Fruit fly (Drosophila melanogaster) whole organism, wandering third instar larva: ENCODE measurements around the gene mmy.

Source experiments
- Abd-B ChIP-seq: fragments of >200 bp; optimal IDR thresholded peaks from 2 replicates; lab custom pipeline; 2017; ENCODE audit warnings: missing biosample characterization, missing genetic modification characterization
- CG32264 ChIP-seq: fragments of 200-800 bp; sonication (Bioruptor generic); optimal IDR thresholded peaks from 2 replicates; lab custom pipeline; 2016; ENCODE audit warnings: missing biosample characterization, missing genetic modification characterization
- CG9705 ChIP-seq: fragments of 200-800 bp; sonication (Bioruptor generic); optimal IDR thresholded peaks from 2 replicates; lab custom pipeline; 2018; ENCODE audit warnings: missing biosample characterization, mild to moderate bottlenecking, missing genetic modification characterization
- CrebA ChIP-seq: fragments of 200-800 bp; sonication (Bioruptor generic); optimal IDR thresholded peaks from 2 replicates; lab custom pipeline; 2016; ENCODE audit warnings: missing biosample characterization, mild to moderate bottlenecking, missing genetic modification characterization, borderline replicate concordance
- Dfd ChIP-seq: fragments of >200 bp; optimal IDR thresholded peaks from 2 replicates; lab custom pipeline; 2017; ENCODE audit warnings: missing biosample characterization, missing genetic modification characterization
- Dif ChIP-seq: fragments of 200-275, 200-300 bp; sonication (Bioruptor generic); optimal IDR thresholded peaks from 2 replicates; lab custom pipeline; 2018; ENCODE audit warnings: missing biosample characterization, missing genetic modification characterization; ENCODE audit not compliant: partially characterized antibody
- GATAd ChIP-seq: sonication (Bioruptor generic); optimal IDR thresholded peaks from 2 replicates; lab custom pipeline; 2016; ENCODE audit warnings: missing biosample characterization, missing genetic modification characterization
- HLH106 ChIP-seq: fragments of 200-800 bp; optimal IDR thresholded peaks from 3 replicates; lab custom pipeline; 2019; ENCODE audit warnings: missing biosample characterization, mild to moderate bottlenecking, missing genetic modification characterization, moderate library complexity
- Hnf4 ChIP-seq: fragments of 200-800 bp; sonication (Bioruptor generic); optimal IDR thresholded peaks from 2 replicates; lab custom pipeline; 2016; ENCODE audit warnings: missing biosample characterization, mild to moderate bottlenecking, missing genetic modification characterization
- Hr78 ChIP-seq: fragments of >200 bp; optimal IDR thresholded peaks from 2 replicates; lab custom pipeline; 2017; ENCODE audit warnings: missing biosample characterization, missing genetic modification characterization
- Hr83 ChIP-seq: fragments of 200-300 bp; sonication (Bioruptor generic); optimal IDR thresholded peaks from 2 replicates; lab custom pipeline; 2016; ENCODE audit warnings: missing biosample characterization, mild to moderate bottlenecking, missing genetic modification characterization, moderate library complexity; ENCODE audit not compliant: poor library complexity, severe bottlenecking
- Jra ChIP-seq: sonication (Bioruptor generic); optimal IDR thresholded peaks from 2 replicates; lab custom pipeline; 2016; ENCODE audit warnings: missing biosample characterization, missing genetic modification characterization
- Mio ChIP-seq: sonication (Bioruptor generic); optimal IDR thresholded peaks from 2 replicates; lab custom pipeline; 2016; ENCODE audit warnings: missing biosample characterization, missing genetic modification characterization
- Myc ChIP-seq: fragments of >200 bp; optimal IDR thresholded peaks from 2 replicates; lab custom pipeline; 2017
- N ChIP-seq: fragments of >200 bp; optimal IDR thresholded peaks from 2 replicates; lab custom pipeline; 2018; ENCODE audit warnings: missing biosample characterization, missing external identifiers, missing genetic modification characterization
- OdsH ChIP-seq: fragments of 200-800 bp; sonication (Bioruptor generic); optimal IDR thresholded peaks from 2 replicates; lab custom pipeline; 2016; ENCODE audit warnings: missing biosample characterization, mild to moderate bottlenecking, missing genetic modification characterization
- Rel ChIP-seq, 2 experiments: fragments of 200-800 bp; sonication (Bioruptor generic) in 1 of 2; optimal IDR thresholded peaks; 2 replicates in 1 of 2; 3 replicates in 1 of 2; lab custom pipeline; 2016 to 2019; ENCODE audit warnings: mild to moderate bottlenecking in 2 of 2, missing biosample characterization in 2 of 2, missing genetic modification characterization in 2 of 2, moderate library complexity in 1 of 2
- Sp1 ChIP-seq: fragments of 200-800 bp; sonication (Bioruptor generic); optimal IDR thresholded peaks from 3 replicates; lab custom pipeline; 2019; ENCODE audit warnings: missing biosample characterization, mild to moderate bottlenecking, missing genetic modification characterization, moderate library complexity
- Vsx2 ChIP-seq: fragments of 200-300, 225-300 bp; sonication (Bioruptor generic); optimal IDR thresholded peaks from 2 replicates; lab custom pipeline; 2018; ENCODE audit warnings: missing biosample characterization, missing genetic modification characterization; ENCODE audit not compliant: partially characterized antibody
- br ChIP-seq: fragments of 200-800 bp; sonication (Bioruptor generic); optimal IDR thresholded peaks from 2 replicates; lab custom pipeline; 2016; ENCODE audit warnings: missing biosample characterization, missing genetic modification characterization
- brk ChIP-seq: fragments of 200-800 bp; sonication (Bioruptor generic); optimal IDR thresholded peaks from 2 replicates; lab custom pipeline; 2016; ENCODE audit warnings: missing biosample characterization, mild to moderate bottlenecking, missing genetic modification characterization
- dl ChIP-seq, 2 experiments: fragments of 175-275, 200-275 bp in 1 of 2; fragments of 200-275 bp in 1 of 2; sonication (Bioruptor generic); optimal IDR thresholded peaks; lab custom pipeline; 2018; ENCODE audit warnings: mild to moderate bottlenecking in 2 of 2, missing biosample characterization in 2 of 2, missing genetic modification characterization in 2 of 2, moderate library complexity in 2 of 2; ENCODE audit not compliant: partially characterized antibody in 2 of 2, insufficient read depth in 1 of 2
- dsf ChIP-seq: sonication (Bioruptor generic); optimal IDR thresholded peaks from 2 replicates; lab custom pipeline; 2016; ENCODE audit warnings: missing biosample characterization, missing genetic modification characterization, borderline replicate concordance
- ey ChIP-seq: fragments of 200-800 bp; sonication (Bioruptor generic); optimal IDR thresholded peaks from 2 replicates; lab custom pipeline; 2016; ENCODE audit warnings: missing biosample characterization, missing genetic modification characterization
- foxo ChIP-seq, 2 experiments: fragments of 200-800 bp; sonication (Bioruptor generic); optimal IDR thresholded peaks; 2 replicates in 1 of 2; 3 replicates in 1 of 2; lab custom pipeline; 2016 to 2017; ENCODE audit warnings: missing biosample characterization in 2 of 2, missing genetic modification characterization in 2 of 2
- fru ChIP-seq: fragments of 200-800 bp; sonication (Bioruptor generic); optimal IDR thresholded peaks from 3 replicates; lab custom pipeline; 2016; ENCODE audit warnings: missing biosample characterization, mild to moderate bottlenecking, missing genetic modification characterization
- h ChIP-seq: fragments of 200-800 bp; sonication (Bioruptor generic); optimal IDR thresholded peaks from 3 replicates; lab custom pipeline; 2016; ENCODE audit warnings: missing biosample characterization, mild to moderate bottlenecking, missing genetic modification characterization
- jim ChIP-seq: fragments of 175-275, 200-325 bp; sonication (Bioruptor generic); optimal IDR thresholded peaks from 2 replicates; lab custom pipeline; 2016; ENCODE audit warnings: missing biosample characterization, mild to moderate bottlenecking, missing genetic modification characterization
- lola ChIP-seq: fragments of >200 bp; optimal IDR thresholded peaks from 2 replicates; lab custom pipeline; 2017; ENCODE audit warnings: missing biosample characterization, missing genetic modification characterization
- pan ChIP-seq: fragments of >200 bp; optimal IDR thresholded peaks from 2 replicates; lab custom pipeline; 2017
- psq ChIP-seq: fragments of 200-800 bp; sonication (Bioruptor generic); optimal IDR thresholded peaks from 3 replicates; lab custom pipeline; 2017; ENCODE audit warnings: missing biosample characterization, mild to moderate bottlenecking, missing genetic modification characterization, moderate library complexity
- rgr ChIP-seq: fragments of 200-800 bp; sonication (Bioruptor generic); optimal IDR thresholded peaks from 3 replicates; lab custom pipeline; 2016; ENCODE audit warnings: missing biosample characterization, mild to moderate bottlenecking, missing genetic modification characterization
- sage ChIP-seq: fragments of 200-800 bp; sonication (Bioruptor generic); optimal IDR thresholded peaks from 2 replicates; lab custom pipeline; 2016; ENCODE audit warnings: missing biosample characterization, mild to moderate bottlenecking, missing genetic modification characterization
- sv ChIP-seq: fragments of 200-800 bp; sonication (Bioruptor generic); optimal IDR thresholded peaks from 3 replicates; lab custom pipeline; 2016; ENCODE audit warnings: missing biosample characterization, missing genetic modification characterization
- usp ChIP-seq: fragments of >200 bp; optimal IDR thresholded peaks from 2 replicates; lab custom pipeline; 2017; ENCODE audit warnings: missing biosample characterization, missing genetic modification characterization
- woc ChIP-seq: sonication (Bioruptor generic); optimal IDR thresholded peaks from 2 replicates; lab custom pipeline; 2016; ENCODE audit warnings: missing biosample characterization, mild to moderate bottlenecking, missing genetic modification characterization

mmy gene

dm6 chr2L:6488676-6489140, 15.0 kb upstream of the mmy start, which contains the start of the genes KFase and epsilonCOP:
TSS of gene KFase (minus strand) at chr2L:6488756.
TSS of gene epsilonCOP (plus strand) at chr2L:6489090.
- peak in 1 of 2 experiments; percentile 47 for TF ChIP-seq foxo (GFP tag; optimal IDR thresholded peaks at IDR 0.05; lab: Kevin White, UChicago)
- TF ChIP-seq br (GFP tag; lab: Kevin White, UChicago) = peak; percentile 28
- no peak for TF ChIP-seq fru (GFP tag; lab: Kevin White, UChicago)
- TF ChIP-seq brk = no peak
- no peak for TF ChIP-seq CrebA (GFP tag; lab: Kevin White, UChicago)
- TF ChIP-seq ey = peak; percentile 48
- TF ChIP-seq N = no peak
- TF ChIP-seq CG32264 = no peak
- TF ChIP-seq CG9705 (GFP tag; lab: Kevin White, UChicago) = peak; percentile 28
- TF ChIP-seq h (GFP tag; lab: Kevin White, UChicago) = peak; percentile 68
- TF ChIP-seq pan (lab: Kevin White, UChicago) = no peak
- TF ChIP-seq Dif (GFP tag; lab: Kevin White, UChicago) = no peak
- TF ChIP-seq dsf (GFP tag; lab: Kevin White, UChicago) = peak; percentile 49
- peak; percentile 36 for TF ChIP-seq psq (GFP tag; lab: Kevin White, UChicago)
- TF ChIP-seq sage (GFP tag; lab: Kevin White, UChicago) = no peak
- TF ChIP-seq sv (GFP tag; lab: Kevin White, UChicago) = peak; percentile 40
- TF ChIP-seq rgr (GFP tag; lab: Kevin White, UChicago) = peak; percentile 51
- TF ChIP-seq woc (GFP tag; lab: Kevin White, UChicago) = no peak
- TF ChIP-seq Rel (GFP tag; optimal IDR thresholded peaks at IDR 0.05; lab: Kevin White, UChicago) = no peak
- peak; percentile 67 for TF ChIP-seq Rel (tag; optimal IDR thresholded peaks at IDR 0.05; lab: Kevin White, UChicago)
- TF ChIP-seq Sp1 (GFP tag; lab: Kevin White, UChicago) = peak; percentile 41
- TF ChIP-seq Jra (GFP tag; lab: Kevin White, UChicago) = peak; percentile 75
- peak; percentile 51 for TF ChIP-seq HLH106
- TF ChIP-seq Hnf4 (GFP tag; lab: Kevin White, UChicago) = peak; percentile 83
- peak; percentile 75 for TF ChIP-seq Hr83 (GFP tag; lab: Kevin White, UChicago)
- TF ChIP-seq OdsH = peak; percentile 55

- no peak for TF ChIP-seq brk
- peak; percentile 3 for TF ChIP-seq fru (GFP tag; lab: Kevin White, UChicago)
- TF ChIP-seq dl (GFP tag; optimal IDR thresholded peaks at IDR 0.05; lab: Kevin White, UChicago; ENCODE audit: insufficient read depth in 1 of 2, partially characterized antibody in 2 of 2) = peak in 1 of 2 experiments; percentile 54
- no peak for TF ChIP-seq Rel (GFP tag; optimal IDR thresholded peaks at IDR 0.05; lab: Kevin White, UChicago)
- peak; percentile 16 for TF ChIP-seq Rel (tag; optimal IDR thresholded peaks at IDR 0.05; lab: Kevin White, UChicago)
- peak; percentile 8 for TF ChIP-seq Sp1 (GFP tag; lab: Kevin White, UChicago)
- peak; percentile 6 for TF ChIP-seq br (GFP tag; lab: Kevin White, UChicago)
- TF ChIP-seq Mio (GFP tag; lab: Kevin White, UChicago) = no peak
- TF ChIP-seq OdsH = peak; percentile 0
- peak; percentile 84 for TF ChIP-seq Myc (lab: Kevin White, UChicago)
- no peak for TF ChIP-seq Dif (GFP tag; lab: Kevin White, UChicago)
- no peak for TF ChIP-seq Abd-B (GFP tag; lab: Kevin White, UChicago)
- TF ChIP-seq N = peak; percentile 65
- TF ChIP-seq foxo (GFP tag; optimal IDR thresholded peaks at IDR 0.05; lab: Kevin White, UChicago) = peak in 1 of 2 experiments; percentile 28
- TF ChIP-seq Hr83 (GFP tag; lab: Kevin White, UChicago) = peak; percentile 59
- peak; percentile 29 for TF ChIP-seq rgr (GFP tag; lab: Kevin White, UChicago)
- TF ChIP-seq h (GFP tag; lab: Kevin White, UChicago) = peak; percentile 40
- no peak for TF ChIP-seq dsf (GFP tag; lab: Kevin White, UChicago)
- TF ChIP-seq Dfd (GFP tag; lab: Kevin White, UChicago) = no peak
- TF ChIP-seq, all 38 proteins: peak for 12
Measured at dm6 chr2L:6481310-6481738, 7.6 kb upstream of the mmy start.

dm6 chr2L:6480212-6480994, 6.7 kb upstream of the mmy start, which contains the start of the genes Sec61alpha and Daxx:
TSS of gene Sec61alpha (minus strand) at chr2L:6480575.
TSS of gene Daxx (plus strand) at chr2L:6480929.
- no peak for TF ChIP-seq lola (GFP tag; lab: Kevin White, UChicago)
- TF ChIP-seq dl (GFP tag; optimal IDR thresholded peaks at IDR 0.05; lab: Kevin White, UChicago; ENCODE audit: insufficient read depth in 1 of 2, partially characterized antibody in 2 of 2) = no peak
- TF ChIP-seq foxo (GFP tag; optimal IDR thresholded peaks at IDR 0.05; lab: Kevin White, UChicago) = peak; percentile 30 to 86
- no peak for TF ChIP-seq Hr78 (GFP tag; lab: Kevin White, UChicago)
- peak; percentile 90 for TF ChIP-seq Hnf4 (GFP tag; lab: Kevin White, UChicago)
- TF ChIP-seq GATAd (GFP tag; lab: Kevin White, UChicago) = peak; percentile 59
- no peak for TF ChIP-seq brk
- peak; percentile 78 for TF ChIP-seq rgr (GFP tag; lab: Kevin White, UChicago)
- peak; percentile 98 for TF ChIP-seq Hr83 (GFP tag; lab: Kevin White, UChicago)
- peak; percentile 83 for TF ChIP-seq HLH106
- peak; percentile 58 for TF ChIP-seq Myc (lab: Kevin White, UChicago)
- TF ChIP-seq Dfd (GFP tag; lab: Kevin White, UChicago) = no peak
- TF ChIP-seq Vsx2 (GFP tag; lab: Kevin White, UChicago) = no peak
- TF ChIP-seq OdsH = peak; percentile 78
- no peak for TF ChIP-seq sage (GFP tag; lab: Kevin White, UChicago)
- no peak for TF ChIP-seq Rel (GFP tag; optimal IDR thresholded peaks at IDR 0.05; lab: Kevin White, UChicago)
- TF ChIP-seq Rel (tag; optimal IDR thresholded peaks at IDR 0.05; lab: Kevin White, UChicago) = peak; percentile 52
- TF ChIP-seq sv (GFP tag; lab: Kevin White, UChicago) = peak; percentile 84
- TF ChIP-seq usp (GFP tag; lab: Kevin White, UChicago) = no peak
- TF ChIP-seq dsf (GFP tag; lab: Kevin White, UChicago) = peak; percentile 85
- peak; percentile 79 for TF ChIP-seq br (GFP tag; lab: Kevin White, UChicago)
- TF ChIP-seq h (GFP tag; lab: Kevin White, UChicago) = peak; percentile 85
- TF ChIP-seq Mio (GFP tag; lab: Kevin White, UChicago) = peak; percentile 65
- no peak for TF ChIP-seq pan (lab: Kevin White, UChicago)
- peak; percentile 91 for TF ChIP-seq Jra (GFP tag; lab: Kevin White, UChicago)
- peak; percentile 69 for TF ChIP-seq CG32264
- TF ChIP-seq jim (GFP tag; lab: Kevin White, UChicago) = peak; percentile 76
- TF ChIP-seq Sp1 (GFP tag; lab: Kevin White, UChicago) = peak; percentile 72
- no peak for TF ChIP-seq N
